Worm (Caenorhabditis elegans): ENCODE measurements around the gene acs-2.

ce11 chrV:15529069-15529468 lies 38.1 kb upstream of the acs-2 start, which contains the start of gene srh-276:
- TF ChIP-seq ama-1 (optimal IDR thresholded peaks at IDR 0.05) (no peak), aly-1 (tag; optimal IDR thresholded peaks at IDR 0.05) (no peak), ceh-36 (tag; optimal IDR thresholded peaks at IDR 0.05) (no peak), hmg-4 (GFP tag; optimal IDR thresholded peaks at IDR 0.05) (no peak), tra-4 (tag; optimal IDR thresholded peaks at IDR 0.05) (no peak), ets-7 (tag; optimal IDR thresholded peaks at IDR 0.05) (no peak), ceh-13 (GFP tag; optimal IDR thresholded peaks at IDR 0.05) (no peak)
